Worm (Caenorhabditis elegans): ENCODE results near the gene sly-1.

- no peak for TF ChIP-seq tbx-2 (tag; optimal IDR thresholded peaks at IDR 0.05)
- no peak for TF ChIP-seq nhr-25 (tag; optimal IDR thresholded peaks at IDR 0.05)
- TF ChIP-seq elt-2 (tag; optimal IDR thresholded peaks at IDR 0.05): no peak
- no peak for TF ChIP-seq aly-2 (tag; optimal IDR thresholded peaks at IDR 0.05)
- no peak for TF ChIP-seq elt-3 (tag; optimal IDR thresholded peaks at IDR 0.05)
- no peak for TF ChIP-seq pha-4 (tag; optimal IDR thresholded peaks at IDR 0.05)
- no peak for TF ChIP-seq nhr-28 (tag; optimal IDR thresholded peaks at IDR 0.05)
- no peak for TF ChIP-seq nhr-237 (tag; optimal IDR thresholded peaks at IDR 0.05)
- TF ChIP-seq ztf-4 (tag; optimal IDR thresholded peaks at IDR 0.05): no peak
- no peak for TF ChIP-seq jun-1 (tag; optimal IDR thresholded peaks at IDR 0.05)
- TF ChIP-seq ama-1 (optimal IDR thresholded peaks at IDR 0.05): no peak
- TF ChIP-seq ceh-9 (tag; optimal IDR thresholded peaks at IDR 0.05): no peak
- no peak for TF ChIP-seq skn-1 (tag; optimal IDR thresholded peaks at IDR 0.05)
- TF ChIP-seq fkh-10 (GFP tag; optimal IDR thresholded peaks at IDR 0.05): no peak
Measured at ce11 chrIII:10515751-10516150, 8.9 kb downstream of the sly-1 start.

Measured in whole organism, L3 larva.